Worm (Caenorhabditis elegans) whole organism, L4/young adult: ENCODE results near the gene R10D12.6.
A peak's percentile ranks its signal among the peaks of the same experiment; 100 is the strongest.

Source experiments
- W03F9.2 ChIP-seq: fragments of 150-350 bp; optimal IDR thresholded peaks from 2 replicates; lab custom pipeline; 2014; ENCODE audit warnings: missing biosample characterization, missing genetic modification characterization
- dao-5 ChIP-seq: sonication (generic microtip); optimal IDR thresholded peaks from 2 replicates; lab custom pipeline; 2016; ENCODE audit warnings: missing genotype, missing genetic modification characterization, moderate library complexity, missing compliant biosample characterization
- him-1 ChIP-seq: sonication (generic microtip); optimal IDR thresholded peaks from 2 replicates; lab custom pipeline; 2016; ENCODE audit warnings: missing genotype, missing genetic modification reagents, missing genetic modification characterization, missing compliant biosample characterization

R10D12.6 gene

ce11 chrV:13949010-13949409, at the start of gene R10D12.6:
TSS of gene R10D12.6 (plus strand) at chrV:13949310.
- TF ChIP-seq W03F9.2 (tag; lab: Kevin White, UChicago) (no peak), dao-5 (no peak), him-1 (no peak)

ce11 chrV:13902495-13902894, 46.6 kb upstream of the R10D12.6 start, which contains the start of gene C06B3.1:
TSS of gene C06B3.1 (plus strand) at chrV:13902795.
- no peak for TF ChIP-seq him-1
- no peak for TF ChIP-seq W03F9.2 (tag; lab: Kevin White, UChicago)
- no peak for TF ChIP-seq dao-5

ce11 chrV:13904446-13904845, 44.7 kb upstream of the R10D12.6 start, which contains the start of gene stdh-3:
TSS of gene stdh-3 (plus strand) at chrV:13904611.
- no peak for TF ChIP-seq him-1

ce11 chrV:13906166-13906565, 42.9 kb upstream of the R10D12.6 start, which contains the start of gene stdh-1:
TSS of gene stdh-1 (plus strand) at chrV:13906492.
- no peak for TF ChIP-seq W03F9.2 (tag; lab: Kevin White, UChicago)
- TF ChIP-seq him-1: no peak
- TF ChIP-seq dao-5: no peak

- no peak for TF ChIP-seq dao-5
- no peak for TF ChIP-seq him-1
- no peak for TF ChIP-seq W03F9.2 (tag; lab: Kevin White, UChicago)
These were observed 41.5 kb upstream of the R10D12.6 start for ce11 chrV:13907557-13908104.

ce11 chrV:13908120-13908915, 40.8 kb upstream of the R10D12.6 start:
- no peak for TF ChIP-seq him-1
- no peak for TF ChIP-seq W03F9.2 (tag; lab: Kevin White, UChicago)
- no peak for TF ChIP-seq dao-5

- TF ChIP-seq W03F9.2 (tag; lab: Kevin White, UChicago): no peak
- no peak for TF ChIP-seq dao-5
- no peak for TF ChIP-seq him-1
These were observed 40.3 kb upstream of the R10D12.6 start, which contains the start of gene C06B3.6 for ce11 chrV:13908916-13909176. TSS of gene C06B3.6 (minus strand) at chrV:13908967.

ce11 chrV:13909400-13909799, 39.7 kb upstream of the R10D12.6 start, which contains the start of gene C06B3.7:
TSS of gene C06B3.7 (plus strand) at chrV:13909686.
- peak; percentile 73 for TF ChIP-seq W03F9.2 (tag; lab: Kevin White, UChicago)
- no peak for TF ChIP-seq dao-5
- TF ChIP-seq him-1: no peak

- TF ChIP-seq dao-5 (no peak), W03F9.2 (tag; lab: Kevin White, UChicago) (no peak), him-1 (no peak)
These were observed 33.7 kb upstream of the R10D12.6 start, which contains the start of gene gcy-32 for ce11 chrV:13915390-13915789. TSS of gene gcy-32 (minus strand) at chrV:13915490.

ce11 chrV:13916196-13916595, 32.9 kb upstream of the R10D12.6 start, which contains the start of gene str-252:
TSS of gene str-252 (plus strand) at chrV:13916496.
- no peak for TF ChIP-seq him-1
- no peak for TF ChIP-seq W03F9.2 (tag; lab: Kevin White, UChicago)
- no peak for TF ChIP-seq dao-5

ce11 chrV:13918341-13918740, 30.8 kb upstream of the R10D12.6 start, which contains the start of gene str-250:
TSS of gene str-250 (plus strand) at chrV:13918641.
- TF ChIP-seq dao-5 (no peak), W03F9.2 (tag; lab: Kevin White, UChicago) (no peak)

ce11 chrV:13920730-13921129, 28.4 kb upstream of the R10D12.6 start, which contains the start of gene srx-42:
TSS of gene srx-42 (plus strand) at chrV:13921030.
- TF ChIP-seq W03F9.2 (tag; lab: Kevin White, UChicago) (no peak), him-1 (no peak), dao-5 (no peak)

- TF ChIP-seq W03F9.2 (tag; lab: Kevin White, UChicago): no peak
- TF ChIP-seq dao-5: no peak
- no peak for TF ChIP-seq him-1
These were observed 25.3 kb upstream of the R10D12.6 start, which contains the start of gene srxa-11 for ce11 chrV:13923851-13924250. TSS of gene srxa-11 (plus strand) at chrV:13924151.

ce11 chrV:13926398-13926797, 22.7 kb upstream of the R10D12.6 start, which contains the start of gene srxa-12:
TSS of gene srxa-12 (plus strand) at chrV:13926698.
- TF ChIP-seq W03F9.2 (tag; lab: Kevin White, UChicago) (no peak), him-1 (no peak)

- no peak for TF ChIP-seq dao-5
- no peak for TF ChIP-seq him-1
- TF ChIP-seq W03F9.2 (tag; lab: Kevin White, UChicago): no peak
These were observed 19.6 kb upstream of the R10D12.6 start, which contains the start of gene srxa-13 for ce11 chrV:13929503-13929902. TSS of gene srxa-13 (plus strand) at chrV:13929803.
